Fruit fly (Drosophila melanogaster): ENCODE results near the gene CG42507.
A peak's percentile ranks its signal among the peaks of the same experiment; 100 is the strongest.

Gene CG42507

DNA sequence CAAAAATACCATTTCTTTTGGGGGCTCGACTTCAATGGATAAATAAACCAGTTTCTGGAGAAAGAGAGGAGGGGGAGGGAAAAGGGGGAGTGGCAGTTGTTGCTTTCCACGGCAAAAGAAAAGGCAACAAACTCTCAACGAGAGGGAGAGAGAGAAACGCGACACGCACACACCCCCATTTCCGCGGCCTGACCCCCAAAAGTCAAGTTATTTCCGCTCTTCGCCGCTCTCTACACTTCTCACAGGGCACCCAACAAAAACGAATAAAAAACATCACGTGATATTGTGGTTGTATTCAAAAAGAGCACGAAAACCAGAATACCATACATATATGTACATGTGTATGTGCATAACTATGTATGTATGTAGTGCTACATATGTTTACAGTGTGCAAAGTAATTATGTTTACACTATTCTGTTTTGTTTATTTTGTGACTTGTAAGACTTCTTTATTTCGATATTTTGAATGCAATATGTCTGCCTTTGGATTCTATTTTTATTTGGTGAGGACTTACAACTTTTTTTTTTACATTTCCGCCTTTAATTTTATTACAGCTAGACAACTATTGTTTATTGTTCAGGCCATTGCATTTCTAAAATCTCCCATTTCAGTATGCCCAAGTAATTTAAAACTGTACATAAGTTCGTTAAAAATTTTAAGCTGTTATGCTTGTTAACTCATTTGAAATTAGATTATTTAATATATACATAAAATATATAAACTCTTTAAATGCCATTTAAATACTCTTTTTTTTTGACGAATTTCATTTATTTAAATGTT, 23.5 kb upstream of the CG42507 start (continued):
- TF ChIP-seq CG6254 (GFP tag; optimal IDR thresholded peaks at IDR 0.05) (peak; percentile 94), CG14965 (GFP tag; optimal IDR thresholded peaks at IDR 0.05; ENCODE audit: borderline replicate concordance) (no peak), Trl (optimal IDR thresholded peaks at IDR 0.05) (peak; percentile 91 to 93), Trl (GFP tag; optimal IDR thresholded peaks at IDR 0.05) (peak; percentile 59), CG34224 (GFP tag; IDR thresholded peaks at IDR 0.05; ENCODE audit: partially characterized antibody) (peak; percentile 62), Mad (GFP tag; optimal IDR thresholded peaks at IDR 0.05) (no peak), Dad (GFP tag; optimal IDR thresholded peaks at IDR 0.05) (no peak), phol (tag; optimal IDR thresholded peaks at IDR 0.05) (peak; percentile 81), CG18011 (GFP tag; optimal IDR thresholded peaks at IDR 0.05) (no peak), tin (GFP tag; optimal IDR thresholded peaks at IDR 0.05) (peak; percentile 50), ftz-f1 (GFP tag; optimal IDR thresholded peaks at IDR 0.05) (peak; percentile 77), CG16779 (GFP tag; IDR thresholded peaks at IDR 0.05) (no peak), CG11560 (tag; IDR thresholded peaks at IDR 0.05) (no peak), nau (GFP tag; optimal IDR thresholded peaks at IDR 0.05) (peak; percentile 61), H15 (GFP tag; IDR thresholded peaks at IDR 0.05) (0 out of 3 replicates have a peak, but pooled peaks have one; percentile 6), MBD-R2 (GFP tag; IDR thresholded peaks at IDR 0.05) (no peak; the same call in 1 of the 2 replicates), pum (GFP tag; optimal IDR thresholded peaks at IDR 0.05) (peak; percentile 46), mld (GFP tag; IDR thresholded peaks at IDR 0.05; ENCODE audit: partially characterized antibody) (no peak), h (optimal IDR thresholded peaks at IDR 0.05) (no peak), chinmo (GFP tag; IDR thresholded peaks at IDR 0.05; ENCODE audit: partially characterized antibody) (peak; percentile 96), crol (GFP tag; IDR thresholded peaks at IDR 0.05) (peak; percentile 99), CG11398 (GFP tag; optimal IDR thresholded peaks at IDR 0.05) (peak; percentile 25), stwl (tag; optimal IDR thresholded peaks at IDR 0.05) (peak; percentile 10), CG6854 (GFP tag; optimal IDR thresholded peaks at IDR 0.05) (peak; percentile 72), zen2 (GFP tag; IDR thresholded peaks at IDR 0.05; ENCODE audit: partially characterized antibody) (no peak; the same call in 2 of the 3 replicates), ab (GFP tag; optimal IDR thresholded peaks at IDR 0.05) (no peak), CG33557 (GFP tag; optimal IDR thresholded peaks at IDR 0.05) (peak; percentile 77), Jarid2 (GFP tag; optimal IDR thresholded peaks at IDR 0.05) (peak; percentile 33), Max (GFP tag; optimal IDR thresholded peaks at IDR 0.05) (peak; percentile 46), Taf1 (GFP tag; IDR thresholded peaks at IDR 0.05) (no peak), Antp (GFP tag; optimal IDR thresholded peaks at IDR 0.05) (peak; percentile 30), C15 (GFP tag; IDR thresholded peaks at IDR 0.05) (no peak), Fer1 (GFP tag; optimal IDR thresholded peaks at IDR 0.05) (peak; percentile 77), CG7556 (GFP tag; optimal IDR thresholded peaks at IDR 0.05) (peak; percentile 79), Aef1 (GFP tag; IDR thresholded peaks at IDR 0.05) (no peak; the same call in 2 of the 3 replicates), CG6689 (GFP tag; IDR thresholded peaks at IDR 0.05) (peak; percentile 58), CG15514 (GFP tag; optimal IDR thresholded peaks at IDR 0.05) (peak; percentile 18), CG14050 (GFP tag; IDR thresholded peaks at IDR 0.05) (0 out of 3 replicates have a peak, but pooled peaks have one; percentile 35), CG13894 (tag; optimal IDR thresholded peaks at IDR 0.05) (peak; percentile 54), emc (GFP tag; optimal IDR thresholded peaks at IDR 0.05) (no peak), tll (GFP tag; optimal IDR thresholded peaks at IDR 0.05) (peak in 1 of 2 experiments; percentile 78), Nf-YC (tag; optimal IDR thresholded peaks at IDR 0.05) (peak; percentile 55), CG15479 (GFP tag; optimal IDR thresholded peaks at IDR 0.05) (no peak), ewg (GFP tag; optimal IDR thresholded peaks at IDR 0.05) (peak; percentile 40), dpn (GFP tag; optimal IDR thresholded peaks at IDR 0.05) (peak; percentile 34 to 64), CG4820 (GFP tag; optimal IDR thresholded peaks at IDR 0.05) (peak; percentile 61), al (GFP tag; IDR thresholded peaks at IDR 0.05) (no peak; the same call in 1 of the 2 replicates), gro (GFP tag; optimal IDR thresholded peaks at IDR 0.05) (peak; percentile 64), chn (GFP tag; optimal IDR thresholded peaks at IDR 0.05) (no peak)
